Fruit fly (Drosophila melanogaster) whole organism: ENCODE data around the gene CG14153.

Experiments
- Dll ChIP-seq: fragments of >200 bp; optimal IDR thresholded peaks from 2 replicates; lab custom pipeline; 2017
- EcR ChIP-seq, 2 experiments: fragments of >200 bp; optimal IDR thresholded peaks; 2 replicates each; lab custom pipeline; 2017; ENCODE audit warnings: missing biosample characterization in 2 of 2, missing genetic modification characterization in 2 of 2, missing genetic modification reagents in 2 of 2
- psq ChIP-seq: fragments of >200 bp; optimal IDR thresholded peaks from 2 replicates; lab custom pipeline; 2017
- usp ChIP-seq: fragments of >200 bp; optimal IDR thresholded peaks from 2 replicates; lab custom pipeline; 2017; ENCODE audit warnings: missing biosample characterization, missing genetic modification characterization, mixed read lengths

- no peak for TF ChIP-seq Dll (lab: Kevin White, UChicago)
- no peak for TF ChIP-seq usp (GFP tag; lab: Kevin White, UChicago)
- TF ChIP-seq psq (lab: Kevin White, UChicago), result no peak
- TF ChIP-seq EcR (GFP tag; optimal IDR thresholded peaks at IDR 0.05; lab: Kevin White, UChicago), result no peak
Observed at dm6 chr3L:10657311-10657710, 14.0 kb downstream of the CG14153 start.
